5 fruit fly cellular contexts compared by ENCODE assay signal in the genomic region with DNA sequence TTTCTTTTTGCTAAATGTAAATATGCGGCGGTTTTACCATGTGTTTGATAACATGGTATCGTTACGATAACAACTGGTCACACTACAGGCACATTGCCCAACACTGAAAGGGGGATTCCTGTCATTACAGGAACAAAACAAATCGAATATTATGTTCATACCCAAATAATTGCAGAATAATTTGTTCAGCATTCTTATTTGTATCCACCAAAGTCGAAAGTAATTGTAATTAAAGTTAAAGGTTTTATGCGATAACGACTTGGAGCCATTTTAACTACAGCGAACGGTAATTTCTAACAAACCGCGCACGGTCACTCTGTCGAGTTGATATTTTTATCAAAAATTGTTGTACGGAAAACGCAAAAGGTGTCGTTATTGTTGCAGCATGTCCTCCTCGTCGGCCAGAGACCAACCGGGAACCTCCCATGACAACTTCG.
TF ChIP-seq lines count a peak whose summit lies in the region.

A gene (minus strand): TSS at position 72 of the 437 bp plus-strand sequence.
A gene (plus strand): TSS at position 296 of the 437 bp plus-strand sequence.

TF ChIP-seq in whole organism, adult, 20 proteins besides CTCF, POLR2A, EP300 and RAD21 (continued from another document):
- TF ChIP-seq tj (GFP tag; optimal IDR thresholded peaks at IDR 0.05; lab: Kevin White, UChicago) (peak; percentile 10), ovo (GFP tag; optimal IDR thresholded peaks at IDR 0.05; lab: Kevin White, UChicago) (peak; percentile 45), Crg-1 (GFP tag; optimal IDR thresholded peaks at IDR 0.05; lab: Kevin White, UChicago) (peak; percentile 82)

TF ChIP-seq in whole organism, embryonic, 481 proteins besides CTCF, POLR2A, EP300 and RAD21 (continued from another document and continues in another):
- peak; percentile 42 for TF ChIP-seq fd3F (GFP tag; optimal IDR thresholded peaks at IDR 0.05; lab: Kevin White, UChicago)
- TF ChIP-seq CG12942 (GFP tag; optimal IDR thresholded peaks at IDR 0.05; lab: Kevin White, UChicago): peak; percentile 76
- TF ChIP-seq ind (GFP tag; optimal IDR thresholded peaks at IDR 0.05; lab: Kevin White, UChicago): peak; percentile 80
- peak; percentile 88 for TF ChIP-seq ci (GFP tag; IDR thresholded peaks at IDR 0.05; lab: Robert Waterston, UW)
- peak; percentile 69 for TF ChIP-seq E2f2 (GFP tag; IDR thresholded peaks at IDR 0.05; lab: Robert Waterston, UW)
- peak; percentile 15 for TF ChIP-seq fd102C (GFP tag; optimal IDR thresholded peaks at IDR 0.05; lab: Kevin White, UChicago)
- peak; percentile 79 for TF ChIP-seq fu2 (GFP tag; optimal IDR thresholded peaks at IDR 0.05; lab: Kevin White, UChicago)
- no peak for TF ChIP-seq Vsx1 (GFP tag; optimal IDR thresholded peaks at IDR 0.05; lab: Kevin White, UChicago)
- TF ChIP-seq pho (GFP tag; optimal IDR thresholded peaks at IDR 0.05; lab: Kevin White, UChicago): peak; percentile 81
- peak; percentile 87 for TF ChIP-seq mam (GFP tag; optimal IDR thresholded peaks at IDR 0.05; lab: Kevin White, UChicago)
- peak; percentile 58 for TF ChIP-seq tap (tag; optimal IDR thresholded peaks at IDR 0.05; lab: Kevin White, UChicago)
- TF ChIP-seq CG4282 (GFP tag; optimal IDR thresholded peaks at IDR 0.05; lab: Kevin White, UChicago): peak; percentile 63
- TF ChIP-seq B-H2 (GFP tag; optimal IDR thresholded peaks at IDR 0.05; lab: Kevin White, UChicago): peak; percentile 53
- peak; percentile 64 for TF ChIP-seq CG17385 (GFP tag; optimal IDR thresholded peaks at IDR 0.05; lab: Kevin White, UChicago)
- TF ChIP-seq CG11695 (GFP tag; IDR thresholded peaks at IDR 0.05; lab: Robert Waterston, UW): peak; percentile 35; the same call in 1 of the 3 replicates
- TF ChIP-seq Abd-B (GFP tag; optimal IDR thresholded peaks at IDR 0.05; lab: Kevin White, UChicago): peak; percentile 75
- TF ChIP-seq az2 (GFP tag; optimal IDR thresholded peaks at IDR 0.05; lab: Kevin White, UChicago): peak; percentile 70
- no peak for TF ChIP-seq hb (GFP tag; IDR thresholded peaks at IDR 0.05; lab: Robert Waterston, UW; ENCODE audit: partially characterized antibody)
- TF ChIP-seq CG2678 (tag; optimal IDR thresholded peaks at IDR 0.05; lab: Kevin White, UChicago): peak; percentile 74
- peak; percentile 71 for TF ChIP-seq CG7839 (tag; optimal IDR thresholded peaks at IDR 0.05; lab: Kevin White, UChicago)
- peak; percentile 82 to 86 for TF ChIP-seq dpn (GFP tag; optimal IDR thresholded peaks at IDR 0.05; lab: Kevin White, UChicago)
- peak; percentile 37 for TF ChIP-seq emc (GFP tag; optimal IDR thresholded peaks at IDR 0.05; lab: Kevin White, UChicago)
- peak; percentile 68 for TF ChIP-seq CG13424 (tag; optimal IDR thresholded peaks at IDR 0.05; lab: Kevin White, UChicago)
- peak; percentile 62 for TF ChIP-seq CG13775 (GFP tag; optimal IDR thresholded peaks at IDR 0.05; lab: Kevin White, UChicago)
- TF ChIP-seq wor (GFP tag; IDR thresholded peaks at IDR 0.05; lab: Robert Waterston, UW): peak; percentile 44; the same call in 1 of the 2 replicates
- TF ChIP-seq HmgZ (tag; optimal IDR thresholded peaks at IDR 0.05; lab: Kevin White, UChicago): peak; percentile 85
- no peak for TF ChIP-seq ham (GFP tag; IDR thresholded peaks at IDR 0.05; lab: Robert Waterston, UW)
- peak; percentile 84 for TF ChIP-seq ems (GFP tag; optimal IDR thresholded peaks at IDR 0.05; lab: Kevin White, UChicago)
- TF ChIP-seq Rx (GFP tag; IDR thresholded peaks at IDR 0.05; lab: Robert Waterston, UW): peak; percentile 59
- peak; percentile 37 for TF ChIP-seq bigmax (GFP tag; optimal IDR thresholded peaks at IDR 0.05; lab: Kevin White, UChicago)

TF ChIP-seq in whole organism, prepupa, 60 proteins besides CTCF, POLR2A, EP300 and RAD21 (continued from another document and continues in another):
- peak; percentile 61 for TF ChIP-seq achi (GFP tag; optimal IDR thresholded peaks at IDR 0.05; lab: Kevin White, UChicago)
- TF ChIP-seq CG6792 (GFP tag; optimal IDR thresholded peaks at IDR 0.05; lab: Kevin White, UChicago): peak; percentile 56
- no peak for TF ChIP-seq Ets21C (GFP tag; optimal IDR thresholded peaks at IDR 0.05; lab: Kevin White, UChicago)
- TF ChIP-seq fd85E (GFP tag; optimal IDR thresholded peaks at IDR 0.05; lab: Kevin White, UChicago): no peak
- peak; percentile 45 for TF ChIP-seq dac (GFP tag; optimal IDR thresholded peaks at IDR 0.05; lab: Kevin White, UChicago)
- TF ChIP-seq Hr4 (GFP tag; optimal IDR thresholded peaks at IDR 0.05; lab: Kevin White, UChicago): peak; percentile 69
- TF ChIP-seq CG6808 (GFP tag; optimal IDR thresholded peaks at IDR 0.05; lab: Kevin White, UChicago): peak; percentile 14
- TF ChIP-seq CG3919 (GFP tag; optimal IDR thresholded peaks at IDR 0.05; lab: Kevin White, UChicago): peak; percentile 75
- peak; percentile 58 for TF ChIP-seq CG32006 (GFP tag; optimal IDR thresholded peaks at IDR 0.05; lab: Kevin White, UChicago)
- peak; percentile 8 for TF ChIP-seq Hr38 (GFP tag; optimal IDR thresholded peaks at IDR 0.05; lab: Kevin White, UChicago)
- TF ChIP-seq esn (GFP tag; optimal IDR thresholded peaks at IDR 0.05; lab: Kevin White, UChicago): peak; percentile 84
- peak; percentile 73; the same call in 2 of the 3 replicates for TF ChIP-seq eg (GFP tag; IDR thresholded peaks at IDR 0.05; lab: Robert Waterston, UW)
- TF ChIP-seq CG11902 (GFP tag; optimal IDR thresholded peaks at IDR 0.05; lab: Kevin White, UChicago): peak; percentile 45
- TF ChIP-seq Sox102F (GFP tag; optimal IDR thresholded peaks at IDR 0.05; lab: Kevin White, UChicago): peak; percentile 59
- TF ChIP-seq CG6854 (GFP tag; optimal IDR thresholded peaks at IDR 0.05; lab: Kevin White, UChicago): peak; percentile 52
- TF ChIP-seq pdm3 (GFP tag; optimal IDR thresholded peaks at IDR 0.05; lab: Kevin White, UChicago): peak; percentile 72
- no peak for TF ChIP-seq Lpt (GFP tag; optimal IDR thresholded peaks at IDR 0.05; lab: Kevin White, UChicago)
- TF ChIP-seq CG6163 (GFP tag; IDR thresholded peaks at IDR 0.05; lab: Robert Waterston, UW): peak; percentile 74
- peak; percentile 57; the same call in 1 of the 2 replicates for TF ChIP-seq Gug (GFP tag; IDR thresholded peaks at IDR 0.05; lab: Robert Waterston, UW)
- no peak for TF ChIP-seq CG11294 (GFP tag; IDR thresholded peaks at IDR 0.05; lab: Robert Waterston, UW)
- no peak for TF ChIP-seq CG6276 (GFP tag; optimal IDR thresholded peaks at IDR 0.05; lab: Kevin White, UChicago)
- peak; percentile 67 for TF ChIP-seq CG3032 (tag; optimal IDR thresholded peaks at IDR 0.05; lab: Kevin White, UChicago)
- TF ChIP-seq Sox15 (GFP tag; optimal IDR thresholded peaks at IDR 0.05; lab: Kevin White, UChicago): peak; percentile 44
- TF ChIP-seq acj6 (GFP tag; optimal IDR thresholded peaks at IDR 0.05; lab: Kevin White, UChicago): peak; percentile 67
- peak; percentile 81 for TF ChIP-seq lz (GFP tag; optimal IDR thresholded peaks at IDR 0.05; lab: Kevin White, UChicago)
- no peak for TF ChIP-seq fd59A (GFP tag; optimal IDR thresholded peaks at IDR 0.05; lab: Kevin White, UChicago)
- peak; percentile 60 for TF ChIP-seq CG34406 (GFP tag; optimal IDR thresholded peaks at IDR 0.05; lab: Kevin White, UChicago)
- TF ChIP-seq net (GFP tag; optimal IDR thresholded peaks at IDR 0.05; lab: Kevin White, UChicago): peak; percentile 22
- TF ChIP-seq svp (GFP tag; lab: Kevin White, UChicago): no peak
- peak; percentile 60 for TF ChIP-seq CG7368 (GFP tag; optimal IDR thresholded peaks at IDR 0.05; lab: Kevin White, UChicago)
- TF ChIP-seq fkh (GFP tag; optimal IDR thresholded peaks at IDR 0.05; lab: Kevin White, UChicago): peak; percentile 88
- peak; percentile 0 for TF ChIP-seq CG11762 (GFP tag; optimal IDR thresholded peaks at IDR 0.05; lab: Kevin White, UChicago; ENCODE audit: insufficient read depth)

TF ChIP-seq in whole organism, pupa, 21 proteins besides CTCF, POLR2A, EP300 and RAD21 (continued from another document):
- TF ChIP-seq Pif1A (GFP tag; optimal IDR thresholded peaks at IDR 0.05; lab: Kevin White, UChicago) (no peak), rn (GFP tag; IDR thresholded peaks at IDR 0.05; lab: Robert Waterston, UW) (no peak)

TF ChIP-seq in whole organism, wandering third instar larva, 38 proteins besides CTCF, POLR2A, EP300 and RAD21 (continued from another document):
- TF ChIP-seq jim (GFP tag; optimal IDR thresholded peaks at IDR 0.05; lab: Kevin White, UChicago) (no peak), tai (GFP tag; optimal IDR thresholded peaks at IDR 0.05; lab: Kevin White, UChicago) (no peak), Vsx2 (GFP tag; optimal IDR thresholded peaks at IDR 0.05; lab: Kevin White, UChicago; ENCODE audit: partially characterized antibody) (no peak), Myc (optimal IDR thresholded peaks at IDR 0.05; lab: Kevin White, UChicago) (peak; percentile 62), Hr78 (GFP tag; optimal IDR thresholded peaks at IDR 0.05; lab: Kevin White, UChicago) (no peak), Jra (GFP tag; optimal IDR thresholded peaks at IDR 0.05; lab: Kevin White, UChicago) (peak; percentile 67), GATAd (GFP tag; optimal IDR thresholded peaks at IDR 0.05; lab: Kevin White, UChicago) (peak; percentile 22), Hnf4 (GFP tag; optimal IDR thresholded peaks at IDR 0.05; lab: Kevin White, UChicago) (no peak), dl (GFP tag; optimal IDR thresholded peaks at IDR 0.05; lab: Kevin White, UChicago; ENCODE audit: insufficient read depth in 1 of 2, partially characterized antibody in 2 of 2) (no peak), CG32264 (GFP tag; optimal IDR thresholded peaks at IDR 0.05; lab: Kevin White, UChicago) (peak; percentile 59), pan (optimal IDR thresholded peaks at IDR 0.05; lab: Kevin White, UChicago) (no peak), usp (GFP tag; optimal IDR thresholded peaks at IDR 0.05; lab: Kevin White, UChicago) (no peak), Rel (GFP tag; optimal IDR thresholded peaks at IDR 0.05; lab: Kevin White, UChicago) (no peak), Rel (tag; optimal IDR thresholded peaks at IDR 0.05; lab: Kevin White, UChicago) (peak; percentile 95), woc (GFP tag; optimal IDR thresholded peaks at IDR 0.05; lab: Kevin White, UChicago) (peak; percentile 53), Dif (GFP tag; optimal IDR thresholded peaks at IDR 0.05; lab: Kevin White, UChicago; ENCODE audit: partially characterized antibody) (no peak), sage (GFP tag; optimal IDR thresholded peaks at IDR 0.05; lab: Kevin White, UChicago) (no peak), lola (GFP tag; optimal IDR thresholded peaks at IDR 0.05; lab: Kevin White, UChicago) (no peak)
